Fruit fly (Drosophila melanogaster): Measurements from ENCODE around the gene CG13297.

The CG13297 gene

DNA sequence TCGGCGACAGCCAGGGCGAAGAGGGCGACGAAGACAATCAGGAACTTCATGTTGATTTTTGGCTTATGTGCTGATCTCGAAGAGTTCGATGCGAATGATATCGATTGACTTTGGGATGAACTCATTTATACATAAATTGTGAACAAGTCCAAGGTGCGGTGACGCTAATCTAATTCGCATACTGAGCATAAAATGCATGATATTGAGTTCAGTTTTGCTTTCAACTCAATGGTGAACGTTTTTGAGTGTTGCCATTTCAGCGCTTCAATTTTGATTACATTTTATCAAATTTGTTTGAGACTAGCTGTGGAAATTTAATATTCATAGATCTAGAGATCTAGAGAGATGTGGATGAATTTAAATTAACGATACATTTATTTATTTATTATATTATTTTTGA lies 20.5 kb downstream of the CG13297 start, which contains the start of gene Lcp65Af:
Gene Lcp65Af, minus strand, starts transcription at position 101 of the 400 bp plus-strand sequence.
- TF ChIP-seq CG8478 (optimal IDR thresholded peaks at IDR 0.05) (no peak), CTCF (optimal IDR thresholded peaks at IDR 0.05) (no peak)

- TF ChIP-seq CTCF (optimal IDR thresholded peaks at IDR 0.05) (no peak), CG8478 (optimal IDR thresholded peaks at IDR 0.05) (no peak)
Measured at dm6 chr3L:6135174-6135573, 22.0 kb downstream of the CG13297 start, which contains the start of gene Lcp65Ag1. Gene Lcp65Ag1, minus strand, starts transcription at chr3L:6135274.

- no peak for TF ChIP-seq CG8478 (optimal IDR thresholded peaks at IDR 0.05)
- TF ChIP-seq CTCF (optimal IDR thresholded peaks at IDR 0.05): no peak
Measured at dm6 chr3L:6133546-6133945, 23.6 kb downstream of the CG13297 start, which contains the start of gene Lcp65Ag2. Gene Lcp65Ag2, minus strand, starts transcription at chr3L:6133593.

DNA sequence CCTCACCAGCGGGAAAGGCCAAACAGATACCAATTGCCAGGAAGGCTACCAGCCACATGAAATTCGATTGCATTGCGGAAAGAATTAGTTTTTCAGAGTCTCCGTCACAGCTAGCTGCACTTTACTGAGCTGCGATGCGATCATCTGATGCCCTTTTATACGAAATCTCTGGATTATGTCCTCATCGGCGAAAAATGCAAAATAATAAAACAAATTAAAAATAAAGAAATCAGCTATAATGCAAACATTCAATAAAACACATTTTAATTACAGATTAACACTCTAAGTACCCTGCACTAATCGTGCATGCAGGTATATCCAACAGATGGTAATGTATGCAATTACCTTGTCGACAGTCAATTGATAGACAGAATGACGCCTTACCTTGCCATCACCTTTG lies 25.2 kb downstream of the CG13297 start, which contains the start of gene Cpr65Au:
Gene Cpr65Au, minus strand, starts transcription at position 101 of the 400 bp plus-strand sequence.
- TF ChIP-seq CG8478 (optimal IDR thresholded peaks at IDR 0.05): no peak
- TF ChIP-seq CTCF (optimal IDR thresholded peaks at IDR 0.05): no peak

- TF ChIP-seq CG8478 (optimal IDR thresholded peaks at IDR 0.05) (no peak), CTCF (optimal IDR thresholded peaks at IDR 0.05) (no peak)
Measured at dm6 chr3L:6130944-6131343, 26.2 kb downstream of the CG13297 start, which contains the start of gene Lcp65Ag3. Gene Lcp65Ag3, minus strand, starts transcription at chr3L:6130989.

dm6 chr3L:6129591-6129990 lies 27.6 kb downstream of the CG13297 start:
- TF ChIP-seq CG8478 (optimal IDR thresholded peaks at IDR 0.05) (no peak), CTCF (optimal IDR thresholded peaks at IDR 0.05) (no peak)

dm6 chr3L:6125409-6125689 lies 31.8 kb downstream of the CG13297 start:
- no peak for TF ChIP-seq CG8478 (optimal IDR thresholded peaks at IDR 0.05)
- no peak for TF ChIP-seq CTCF (optimal IDR thresholded peaks at IDR 0.05)

DNA sequence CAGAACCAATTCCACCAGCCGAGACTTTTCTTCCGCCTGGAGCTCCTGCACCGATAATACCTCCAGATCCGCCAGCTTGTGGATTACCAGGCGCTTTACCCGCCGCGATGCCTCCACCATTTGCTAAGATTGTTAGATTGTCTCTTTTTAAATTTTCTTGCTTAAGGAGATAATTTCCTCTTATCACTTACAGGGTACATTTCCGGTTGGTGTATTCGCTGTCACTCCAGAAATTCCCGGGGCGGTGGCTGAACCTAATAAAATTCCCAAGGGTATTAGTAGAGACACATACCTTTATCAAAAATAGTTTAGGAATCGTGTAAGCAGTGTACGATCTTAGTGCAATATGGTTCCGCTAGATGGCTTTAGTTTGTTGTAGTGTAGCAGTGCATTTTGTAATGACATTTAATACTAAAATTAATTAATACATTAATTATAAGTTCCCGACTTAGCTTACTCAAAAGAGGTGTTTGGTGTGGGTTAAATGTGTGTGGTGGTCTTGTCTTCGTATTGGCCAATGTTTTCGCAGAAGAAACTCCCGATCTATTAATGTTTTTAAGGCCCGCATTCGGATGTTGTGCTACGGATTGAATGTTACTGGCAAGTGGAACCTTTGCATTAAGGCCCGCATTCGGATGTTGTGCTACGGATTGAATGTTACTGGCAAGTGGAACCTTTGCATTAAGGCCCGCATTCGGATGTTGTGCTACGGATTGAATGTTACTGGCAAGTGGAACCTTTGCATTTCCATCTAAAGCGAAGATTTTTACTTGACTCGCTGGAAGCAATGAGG lies 32.4 kb downstream of the CG13297 start:
- TF ChIP-seq CTCF (optimal IDR thresholded peaks at IDR 0.05): peak; percentile 91 to 94
- TF ChIP-seq CG8478 (optimal IDR thresholded peaks at IDR 0.05): no peak

- TF ChIP-seq CTCF (optimal IDR thresholded peaks at IDR 0.05) (no peak), CG8478 (optimal IDR thresholded peaks at IDR 0.05) (no peak)
Measured at dm6 chr3L:6116881-6117280, 40.3 kb downstream of the CG13297 start.

DNA sequence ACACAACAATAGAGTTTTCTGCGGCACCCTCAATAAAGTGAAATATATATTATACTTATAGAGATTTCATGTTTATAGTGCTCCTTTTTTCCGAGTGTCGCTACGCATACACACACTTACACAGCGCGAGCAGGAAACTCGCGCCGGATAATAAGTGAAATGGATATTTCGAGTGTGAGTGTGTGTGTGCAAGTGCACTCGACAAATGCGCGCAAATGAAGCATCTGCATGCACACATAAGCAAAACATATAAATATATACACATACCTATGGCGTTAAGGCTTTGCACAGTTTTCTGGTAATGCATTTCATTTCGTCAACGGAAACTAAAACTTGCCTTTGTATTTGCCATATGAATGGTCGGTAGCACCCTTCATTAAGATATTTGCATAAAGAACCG lies 41.7 kb downstream of the CG13297 start:
- no peak for TF ChIP-seq CTCF (optimal IDR thresholded peaks at IDR 0.05)
- TF ChIP-seq CG8478 (optimal IDR thresholded peaks at IDR 0.05): no peak

DNA sequence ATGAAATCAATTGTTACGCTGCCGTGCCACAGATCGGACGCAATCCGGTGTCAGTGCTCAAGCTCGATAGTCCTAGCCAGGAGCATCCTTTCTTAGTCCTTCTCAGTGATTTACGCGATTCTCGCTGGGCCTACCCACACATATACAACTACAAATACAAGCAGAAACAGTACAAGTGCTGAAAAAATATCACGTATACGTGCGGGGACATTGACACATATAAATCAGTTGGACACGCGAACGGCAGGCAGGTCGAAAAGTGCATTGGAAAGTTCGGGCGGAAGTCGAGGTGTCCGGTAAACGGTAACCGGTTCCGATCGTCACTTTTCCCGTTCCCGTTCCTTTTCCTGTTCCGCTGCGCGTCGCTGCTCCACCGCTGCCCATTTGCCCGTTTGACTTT lies 45.7 kb downstream of the CG13297 start:
- TF ChIP-seq CG8478 (optimal IDR thresholded peaks at IDR 0.05) (no peak), CTCF (optimal IDR thresholded peaks at IDR 0.05) (no peak)

DNA sequence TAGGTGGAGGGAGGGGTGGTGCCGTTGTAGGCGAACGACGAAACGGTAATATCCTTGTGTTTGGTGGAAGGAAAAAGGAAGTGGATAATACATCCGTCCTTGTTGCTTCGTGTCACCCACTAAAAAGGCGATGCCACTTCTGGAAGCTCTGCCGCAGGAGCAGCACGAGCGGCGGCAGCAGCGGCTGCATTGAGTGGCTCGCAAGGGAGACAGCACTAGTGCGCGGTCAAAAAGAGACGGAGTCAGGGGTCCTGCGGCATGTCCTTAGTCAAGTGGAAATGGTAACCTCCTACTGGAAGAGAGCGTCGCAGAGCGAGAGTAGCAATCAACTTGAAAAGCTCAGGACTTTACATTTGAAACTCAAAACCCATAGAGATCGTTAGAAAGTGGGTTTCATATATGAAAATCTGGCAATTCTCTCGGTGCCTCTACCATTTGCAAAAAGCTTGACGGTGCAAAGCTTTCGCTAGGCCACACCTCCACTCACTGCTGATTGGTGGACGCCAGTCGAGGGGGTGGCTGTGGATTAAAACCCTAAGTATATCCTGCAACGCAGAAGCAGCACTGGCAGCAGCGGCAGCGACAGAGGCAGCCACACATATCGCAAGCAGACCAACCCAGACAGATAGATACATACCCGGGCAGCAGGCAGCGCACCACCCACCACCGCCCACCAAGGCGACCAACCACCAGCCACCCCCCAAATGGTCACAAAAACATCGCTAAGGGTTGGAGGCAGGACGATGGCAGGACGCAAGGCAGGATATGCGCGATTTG lies 46.3 kb downstream of the CG13297 start:
- TF ChIP-seq CTCF (optimal IDR thresholded peaks at IDR 0.05) (no peak), CG8478 (optimal IDR thresholded peaks at IDR 0.05) (no peak)

DNA sequence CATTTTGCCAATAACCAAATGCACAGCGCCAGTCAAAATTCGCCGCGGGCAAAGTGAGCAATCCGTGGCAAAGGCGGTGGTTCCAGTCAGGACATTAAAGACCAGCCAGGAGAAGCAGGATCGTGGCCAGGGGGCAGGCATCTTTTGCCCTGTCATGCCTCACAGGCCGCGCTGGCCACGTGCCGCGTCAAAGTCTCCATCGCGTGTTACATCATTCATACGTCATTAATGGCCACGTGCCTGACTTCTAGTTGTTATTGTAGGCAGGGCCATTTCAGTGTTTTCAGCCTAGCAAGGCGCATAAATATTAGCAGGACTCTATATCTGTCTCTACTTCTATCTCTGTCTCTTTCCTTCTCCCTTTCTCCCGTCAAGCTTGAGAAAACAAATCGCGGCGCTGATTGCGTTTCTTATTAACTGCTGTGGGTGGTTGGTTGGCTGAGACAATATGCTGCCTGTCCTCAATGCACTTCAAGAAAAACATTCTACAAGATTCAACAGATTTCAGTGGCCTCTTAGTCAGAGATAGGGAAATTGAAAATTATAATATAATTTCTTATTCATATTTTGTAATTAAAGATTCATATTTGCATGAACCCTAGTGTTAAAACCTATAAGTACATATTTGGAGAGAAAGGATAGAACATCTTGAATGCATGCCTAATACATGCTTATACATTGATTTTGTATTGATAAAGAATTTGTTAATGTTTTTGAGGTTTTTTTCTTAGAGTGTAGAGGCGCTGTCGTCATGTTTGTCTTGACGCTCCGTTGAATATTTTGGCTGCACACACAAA lies 48.7 kb downstream of the CG13297 start:
- TF ChIP-seq CG8478 (optimal IDR thresholded peaks at IDR 0.05) (no peak), CTCF (optimal IDR thresholded peaks at IDR 0.05) (no peak)

- no peak for TF ChIP-seq CG8478 (optimal IDR thresholded peaks at IDR 0.05)
- no peak for TF ChIP-seq CTCF (optimal IDR thresholded peaks at IDR 0.05)
Measured at dm6 chr3L:6106717-6107116, 50.5 kb downstream of the CG13297 start.

Data from S2 (cell line).